Worm (Caenorhabditis elegans): ENCODE measurements around the gene ZK1010.12.

ZK1010.12 gene

ce11 chrIII:13039739-13040138 is 48.6 kb downstream of the ZK1010.12 start, which contains the start of gene F54F12.2:
F54F12.2 (plus strand) TSS chrIII:13040039.
- TF ChIP-seq ces-1 (GFP tag; optimal IDR thresholded peaks at IDR 0.05), result no peak
- no peak for TF ChIP-seq pha-4 (tag; optimal IDR thresholded peaks at IDR 0.05)
- no peak for TF ChIP-seq nhr-12 (tag; optimal IDR thresholded peaks at IDR 0.05)
- no peak for TF ChIP-seq unc-120 (tag; optimal IDR thresholded peaks at IDR 0.05; ENCODE audit: poor library complexity, severe bottlenecking)
- no peak for TF ChIP-seq ham-2 (GFP tag; optimal IDR thresholded peaks at IDR 0.05)
- TF ChIP-seq nhr-28 (tag; optimal IDR thresholded peaks at IDR 0.05), result no peak

Data from whole organism, mixed stage, embryonic.